Fruit fly (Drosophila melanogaster) whole organism, embryonic: ENCODE measurements around the gene SuUR.
A peak's percentile ranks its signal among the peaks of the same experiment; 100 is the strongest.

Source experiments
- Blimp-1 ChIP-seq: fragments of 200-800 bp; sonication (Bioruptor generic); optimal IDR thresholded peaks from 3 replicates; lab custom pipeline; 2018; ENCODE audit warnings: missing biosample characterization, missing genetic modification characterization, mild to moderate bottlenecking, moderate library complexity, missing genetic modification reagents
- CG10147 ChIP-seq: fragments of 200-800 bp; sonication (Bioruptor generic); optimal IDR thresholded peaks from 2 replicates; lab custom pipeline; 2019; ENCODE audit warnings: missing biosample characterization, mild to moderate bottlenecking, missing genetic modification characterization, moderate library complexity
- CG1024 ChIP-seq: fragments of 200-800 bp; sonication (Bioruptor generic); IDR thresholded peaks from 2 replicates; pipeline ENCODE4 v1.3.6; 2022; ENCODE audit warnings: missing biosample characterization, missing genetic modification characterization
- CG11093 ChIP-seq: fragments of 200-800 bp; sonication (Bioruptor generic); IDR thresholded peaks from 3 replicates; pipeline ENCODE4 v1.3.6; 2022; ENCODE audit warnings: missing biosample characterization, missing genetic modification characterization
- CG11560 ChIP-seq: fragments of 200-800 bp; sonication (Bioruptor generic); IDR thresholded peaks from 3 replicates; pipeline ENCODE4 v1.3.6; 2022; ENCODE audit warnings: missing biosample characterization, missing genetic modification characterization
- CG12155 ChIP-seq: fragments of 200-800 bp; sonication (Bioruptor generic); optimal IDR thresholded peaks from 3 replicates; lab custom pipeline; 2016; ENCODE audit warnings: missing biosample characterization, missing genetic modification characterization
- CG13287 ChIP-seq: fragments of 200-800 bp; sonication (Bioruptor generic); IDR thresholded peaks from 2 replicates; pipeline ENCODE4 v1.3.6; 2022; ENCODE audit warnings: missing biosample characterization, missing genetic modification characterization; ENCODE audit not compliant: partially characterized antibody
- CG30020 ChIP-seq: fragments of 200-800 bp; optimal IDR thresholded peaks from 2 replicates; lab custom pipeline; 2019; ENCODE audit warnings: missing biosample characterization, mild to moderate bottlenecking, missing genetic modification characterization, moderate library complexity
- CG33213 ChIP-seq: fragments of 200-800 bp; sonication (Bioruptor generic); optimal IDR thresholded peaks from 3 replicates; lab custom pipeline; 2016; ENCODE audit warnings: missing biosample characterization, missing genetic modification characterization
- CG34376 ChIP-seq: fragments of 200-800 bp; sonication (Bioruptor generic); optimal IDR thresholded peaks from 2 replicates; lab custom pipeline; 2018; ENCODE audit warnings: missing biosample characterization, mild to moderate bottlenecking, missing genetic modification characterization
- CG3726 ChIP-seq: fragments of 200-800 bp; sonication (Bioruptor generic); IDR thresholded peaks from 3 replicates; pipeline ENCODE4, ENCODE4 v1.3.6; 2022; ENCODE audit warnings: missing biosample characterization, missing genetic modification characterization
- CG3995 ChIP-seq: fragments of 200-800 bp; sonication (Bioruptor generic); optimal IDR thresholded peaks from 3 replicates; lab custom pipeline; 2016; ENCODE audit warnings: missing biosample characterization, missing genetic modification characterization
- CG4707 ChIP-seq: fragments of 200-800 bp; sonication (Bioruptor generic); optimal IDR thresholded peaks from 2 replicates; lab custom pipeline; 2018; ENCODE audit warnings: missing biosample characterization, mild to moderate bottlenecking, missing genetic modification characterization, moderate library complexity
- CG5245 ChIP-seq: fragments of 200-800 bp; sonication (Bioruptor generic); optimal IDR thresholded peaks from 3 replicates; lab custom pipeline; 2016; ENCODE audit warnings: missing biosample characterization, missing genetic modification characterization
- CG6254 ChIP-seq: fragments of 200-800 bp; sonication (Bioruptor generic); optimal IDR thresholded peaks from 3 replicates; lab custom pipeline; 2017; ENCODE audit warnings: mild to moderate bottlenecking, missing biosample characterization, missing genetic modification reagents, missing genetic modification characterization
- CG9727 ChIP-seq: fragments of 200-800 bp; sonication (Bioruptor generic); optimal IDR thresholded peaks from 3 replicates; lab custom pipeline; 2017; ENCODE audit warnings: missing biosample characterization, mild to moderate bottlenecking, missing genetic modification characterization
- Dll ChIP-seq: fragments of 200-800 bp; sonication (Bioruptor generic); IDR thresholded peaks from 4 replicates; pipeline ENCODE4 v1.3.6; 2022; ENCODE audit warnings: missing biosample characterization, missing genetic modification characterization; ENCODE audit not compliant: partially characterized antibody
- Gsc ChIP-seq: fragments of 200-800 bp; sonication (Bioruptor generic); IDR thresholded peaks from 2 replicates; pipeline ENCODE4 v1.3.6; 2022; ENCODE audit warnings: missing biosample characterization, missing genetic modification characterization
- Lhr ChIP-seq: fragments of 200-800 bp; sonication (Bioruptor generic); optimal IDR thresholded peaks from 3 replicates; lab custom pipeline; 2017; ENCODE audit warnings: mild to moderate bottlenecking, missing biosample characterization, missing genetic modification reagents, missing genetic modification characterization
- MBD-R2 ChIP-seq: fragments of 200-800 bp; sonication (Bioruptor generic); IDR thresholded peaks from 2 replicates; pipeline ENCODE4 v1.3.6; 2022; ENCODE audit warnings: missing biosample characterization, missing genetic modification characterization
- Mad ChIP-seq: fragments of 200-800 bp; sonication (Bioruptor generic); optimal IDR thresholded peaks from 2 replicates; lab custom pipeline; 2016; ENCODE audit warnings: missing biosample characterization, missing genetic modification characterization
- Myb ChIP-seq: fragments of 200-800 bp; sonication (Bioruptor generic); optimal IDR thresholded peaks from 2 replicates; lab custom pipeline; 2016; ENCODE audit warnings: missing biosample characterization, missing genetic modification characterization
- NC2α ChIP-seq: fragments of 200-800 bp; sonication (Bioruptor generic); optimal IDR thresholded peaks from 2 replicates; lab custom pipeline; 2016; ENCODE audit warnings: missing biosample characterization, missing genetic modification characterization
- Nf-YC ChIP-seq: fragments of 200-800 bp; optimal IDR thresholded peaks from 3 replicates; lab custom pipeline; 2019; ENCODE audit warnings: missing biosample characterization, mild to moderate bottlenecking, missing genetic modification characterization, moderate library complexity
- Xbp1 ChIP-seq: fragments of 200-800 bp; sonication (Bioruptor generic); optimal IDR thresholded peaks from 3 replicates; lab custom pipeline; 2016; ENCODE audit warnings: missing biosample characterization, mild to moderate bottlenecking, missing genetic modification characterization
- btn ChIP-seq: fragments of 200-800 bp; sonication (Bioruptor generic); optimal IDR thresholded peaks from 2 replicates; lab custom pipeline; 2016; ENCODE audit warnings: missing biosample characterization, missing genetic modification characterization
- cato ChIP-seq: fragments of 200-800 bp; sonication (Bioruptor generic); optimal IDR thresholded peaks from 2 replicates; lab custom pipeline; 2016; ENCODE audit warnings: missing biosample characterization, missing genetic modification characterization, borderline replicate concordance
- chn ChIP-seq: fragments of 200-800 bp; sonication (Bioruptor generic); optimal IDR thresholded peaks from 2 replicates; lab custom pipeline; 2016; ENCODE audit warnings: missing biosample characterization, missing genetic modification characterization
- crp ChIP-seq, 2 experiments: fragments of 200-800 bp; sonication (Bioruptor generic); optimal IDR thresholded peaks; 2 replicates in 1 of 2; 3 replicates in 1 of 2; lab custom pipeline; 2017; ENCODE audit warnings: missing biosample characterization in 2 of 2, missing genetic modification characterization in 2 of 2, mild to moderate bottlenecking in 1 of 2, moderate library complexity in 1 of 2
- dmrt99B ChIP-seq: fragments of 200-800 bp; sonication (Bioruptor generic); optimal IDR thresholded peaks from 2 replicates; lab custom pipeline; 2018; ENCODE audit warnings: missing biosample characterization, mild to moderate bottlenecking, missing genetic modification characterization, moderate library complexity
- dysf ChIP-seq: fragments of 200-800 bp; sonication (Bioruptor generic); IDR thresholded peaks from 3 replicates; pipeline ENCODE4 v1.3.6; 2022; ENCODE audit warnings: missing biosample characterization, missing genetic modification characterization
- fd3F ChIP-seq: fragments of 200-800 bp; sonication (Bioruptor generic); optimal IDR thresholded peaks from 2 replicates; lab custom pipeline; 2018; ENCODE audit warnings: missing biosample characterization, mild to moderate bottlenecking, missing genetic modification characterization, moderate library complexity
- fd64A ChIP-seq: fragments of 200-800 bp; sonication (Bioruptor generic); optimal IDR thresholded peaks from 3 replicates; lab custom pipeline; 2018; ENCODE audit warnings: missing biosample characterization, mild to moderate bottlenecking, missing genetic modification characterization
- grau ChIP-seq: fragments of 200-800 bp; optimal IDR thresholded peaks from 3 replicates; lab custom pipeline; 2019; ENCODE audit warnings: missing biosample characterization, mild to moderate bottlenecking, missing genetic modification characterization, moderate library complexity
- grn ChIP-seq: fragments of 200-800 bp; sonication (Bioruptor generic); optimal IDR thresholded peaks from 3 replicates; lab custom pipeline; 2017; ENCODE audit warnings: missing biosample characterization, missing genetic modification characterization
- gro ChIP-seq: fragments of 200-800 bp; sonication (Bioruptor generic); optimal IDR thresholded peaks from 2 replicates; lab custom pipeline; 2016; ENCODE audit warnings: missing biosample characterization, missing genetic modification characterization
- insv ChIP-seq, 2 experiments: fragments of 200-800 bp; sonication (Bioruptor generic); optimal IDR thresholded peaks; 3 replicates each; lab custom pipeline; 2016 to 2018; ENCODE audit warnings: missing biosample characterization in 2 of 2, missing genetic modification characterization in 2 of 2
- kni ChIP-seq: fragments of 200-800 bp; sonication (Bioruptor generic); optimal IDR thresholded peaks from 3 replicates; lab custom pipeline; 2017; ENCODE audit warnings: mild to moderate bottlenecking, missing biosample characterization, missing genetic modification reagents, missing genetic modification characterization
- lov ChIP-seq, 2 experiments: fragments of 200-800 bp in 1 of 2; fragments of >200 bp in 1 of 2; sonication (Bioruptor generic) in 1 of 2; IDR thresholded peaks in 1 of 2; optimal IDR thresholded peaks in 1 of 2; 2 replicates in 1 of 2; 3 replicates in 1 of 2; pipeline versions ENCODE4 v1.3.6 to Lab custom; 2017 to 2022; ENCODE audit warnings: missing biosample characterization in 1 of 2, missing genetic modification characterization in 1 of 2
- pb ChIP-seq: fragments of 200-800 bp; sonication (Bioruptor generic); optimal IDR thresholded peaks from 3 replicates; lab custom pipeline; 2016; ENCODE audit warnings: missing biosample characterization, missing genetic modification characterization
- prd ChIP-seq, 3 experiments: fragments of >200 bp in 2 of 3; fragments of 200-800 bp in 1 of 3; sonication (Bioruptor generic) in 1 of 3; optimal IDR thresholded peaks in 2 of 3; IDR thresholded peaks in 1 of 3; 2 replicates in 2 of 3; 3 replicates in 1 of 3; pipeline versions ENCODE4 v1.3.6 to Lab custom; 2017 to 2022; ENCODE audit warnings: missing biosample characterization in 1 of 3, missing genetic modification characterization in 1 of 3
- ranshi ChIP-seq: fragments of 200-800 bp; sonication (Bioruptor generic); IDR thresholded peaks from 2 replicates; pipeline ENCODE4 v1.3.6; 2022; ENCODE audit warnings: missing biosample characterization, missing genetic modification characterization
- sim ChIP-seq: fragments of 200-800 bp; sonication (Bioruptor generic); IDR thresholded peaks from 2 replicates; pipeline ENCODE4 v1.3.6; 2022; ENCODE audit warnings: missing biosample characterization, missing genetic modification characterization
- sna ChIP-seq: fragments of 200-800 bp; sonication (Bioruptor generic); IDR thresholded peaks from 2 replicates; pipeline ENCODE4 v1.3.6; 2022; ENCODE audit warnings: missing biosample characterization, missing genetic modification characterization; ENCODE audit not compliant: partially characterized antibody
- sr ChIP-seq: fragments of 200-800 bp; sonication (Bioruptor generic); IDR thresholded peaks from 3 replicates; pipeline ENCODE4 v1.3.6; 2022; ENCODE audit warnings: missing biosample characterization, missing genetic modification characterization
- stwl ChIP-seq: fragments of 200-800 bp; sonication (Bioruptor generic); optimal IDR thresholded peaks from 3 replicates; lab custom pipeline; 2018; ENCODE audit warnings: missing biosample characterization, mild to moderate bottlenecking, missing genetic modification characterization, moderate library complexity
- z ChIP-seq: fragments of 200-800 bp; sonication (Bioruptor generic); IDR thresholded peaks from 3 replicates; pipeline ENCODE4 v1.3.6; 2022; ENCODE audit warnings: missing biosample characterization, missing genetic modification characterization

The SuUR gene

dm6 chr3L:11089805-11090440 lies 25.1 kb downstream of the SuUR start (continued):
- TF ChIP-seq CG6254 (GFP tag; lab: Kevin White, UChicago) (peak; percentile 85), gro (peak; percentile 22), Mad (GFP tag; lab: Kevin White, UChicago) (peak; percentile 77), Gsc (GFP tag; lab: Robert Waterston, UW) (peak; percentile 44; the same call in 1 of the 2 replicates), Blimp-1 (GFP tag; lab: Kevin White, UChicago) (peak; percentile 78), cato (GFP tag; lab: Kevin White, UChicago) (peak; percentile 82), CG1024 (peak; percentile 84), z (GFP tag; lab: Robert Waterston, UW) (peak; percentile 76; the same call in 1 of the 3 replicates), lov (optimal IDR thresholded peaks at IDR 0.05; lab: Kevin White, UChicago) (no peak), lov (GFP tag; IDR thresholded peaks at IDR 0.05; lab: Robert Waterston, UW) (peak; percentile 82), sr (GFP tag; lab: Robert Waterston, UW) (peak; percentile 74; the same call in 2 of the 3 replicates), CG10147 (GFP tag; lab: Kevin White, UChicago) (peak; percentile 88), grau (tag; lab: Kevin White, UChicago) (peak; percentile 92), CG9727 (GFP tag; lab: Kevin White, UChicago) (peak; percentile 97), Myb (peak; percentile 57), sna (GFP tag; lab: Robert Waterston, UW) (no peak), CG11093 (GFP tag; lab: Robert Waterston, UW) (peak; percentile 72), CG5245 (peak; percentile 68), CG33213 (GFP tag; lab: Kevin White, UChicago) (peak; percentile 79), Xbp1 (peak; percentile 92), chn (peak; percentile 84), dysf (peak; percentile 87; the same call in 1 of the 3 replicates), MBD-R2 (peak; percentile 23; the same call in 1 of the 2 replicates), stwl (tag; lab: Kevin White, UChicago) (peak; percentile 18), prd (optimal IDR thresholded peaks at IDR 0.05; lab: Kevin White, UChicago) (no peak), prd (GFP tag; IDR thresholded peaks at IDR 0.05; lab: Robert Waterston, UW) (peak; percentile 85), CG4707 (GFP tag; lab: Kevin White, UChicago) (peak; percentile 57), insv (GFP tag; optimal IDR thresholded peaks at IDR 0.05; lab: Kevin White, UChicago) (peak in 1 of 2 experiments; percentile 62), pb (GFP tag; lab: Kevin White, UChicago) (peak; percentile 34), grn (GFP tag; lab: Kevin White, UChicago) (peak; percentile 74), CG30020 (tag; lab: Kevin White, UChicago) (peak; percentile 72), Nf-YC (tag; lab: Kevin White, UChicago) (peak; percentile 84), ranshi (GFP tag; lab: Robert Waterston, UW) (peak; percentile 53; the same call in 1 of the 2 replicates), Lhr (GFP tag; lab: Kevin White, UChicago) (peak; percentile 81), kni (GFP tag; lab: Kevin White, UChicago) (peak; percentile 93), CG34376 (GFP tag; lab: Kevin White, UChicago) (peak; percentile 70), btn (GFP tag; lab: Kevin White, UChicago) (peak; percentile 70), Dll (GFP tag; lab: Robert Waterston, UW) (0 out of 4 replicates have a peak, but pooled peaks have one; percentile 25), crp (GFP tag; optimal IDR thresholded peaks at IDR 0.05; lab: Kevin White, UChicago) (peak; percentile 27 to 62), CG3726 (no peak; the same call in 1 of the 3 replicates), CG3995 (no peak), CG11560 (0 out of 3 replicates have a peak, but pooled peaks have one; percentile 55), fd3F (GFP tag; lab: Kevin White, UChicago) (peak; percentile 75), NC2α (GFP tag; lab: Kevin White, UChicago) (peak; percentile 87), sim (GFP tag; lab: Robert Waterston, UW) (peak; percentile 71), dmrt99B (tag; lab: Kevin White, UChicago) (peak; percentile 94), CG12155 (peak; percentile 84), fd64A (GFP tag; lab: Kevin White, UChicago) (peak; percentile 45), CG13287 (GFP tag; lab: Robert Waterston, UW) (peak; percentile 47; the same call in 1 of the 2 replicates)
